Worm (Caenorhabditis elegans) whole organism, L4 larva: Measurements from ENCODE around the gene txdc-12.2.
A peak's percentile ranks its signal among the peaks of the same experiment; 100 is the strongest.

ENCODE experiments used
- D1046.2 ChIP-seq: fragments of 200-800 bp; sonication (Bioruptor generic); IDR thresholded peaks from 2 replicates; pipeline ENCODE4 v1.3.6; 2022; ENCODE audit warnings: missing genetic modification characterization, missing compliant biosample characterization
- F26F4.8 ChIP-seq: fragments of 200-800 bp; sonication (Bioruptor generic); conservative IDR thresholded peaks from 2 replicates; pipeline ENCODE4 v1.3.6; 2022; ENCODE audit warnings: missing genetic modification characterization, missing compliant biosample characterization
- F44E2.7 ChIP-seq: fragments of 200-800 bp; sonication (Bioruptor generic); IDR thresholded peaks from 2 replicates; pipeline ENCODE4 v2.1.2; 2022; ENCODE audit warnings: missing genetic modification characterization, missing compliant biosample characterization
- F49E8.2 ChIP-seq: sonication (generic microtip); optimal IDR thresholded peaks from 2 replicates; lab custom pipeline; 2016; ENCODE audit warnings: missing compliant biosample characterization, mild to moderate bottlenecking, missing genetic modification characterization, borderline replicate concordance
- T20F7.1 ChIP-seq: fragments of 200-800 bp; sonication (Bioruptor generic); optimal IDR thresholded peaks from 2 replicates; lab custom pipeline; 2018; ENCODE audit warnings: mild to moderate bottlenecking, missing genetic modification characterization, missing compliant biosample characterization
- T26A8.4 ChIP-seq: fragments of 200-800 bp; sonication (Bioruptor generic); IDR thresholded peaks from 2 replicates; pipeline ENCODE4 v1.3.6; 2022; ENCODE audit warnings: missing genetic modification characterization, missing compliant biosample characterization
- Y5F2A.4 ChIP-seq: fragments of 200-800 bp; sonication (Bioruptor generic); optimal IDR thresholded peaks from 2 replicates; lab custom pipeline; 2018; ENCODE audit warnings: mild to moderate bottlenecking, missing genetic modification characterization, missing compliant biosample characterization
- ZK337.2 ChIP-seq: fragments of 200-800 bp; sonication (Bioruptor generic); IDR thresholded peaks from 2 replicates; pipeline ENCODE4 v1.3.6; 2022; ENCODE audit warnings: missing genetic modification reagents, missing genetic modification characterization, missing compliant biosample characterization
- ama-1 ChIP-seq: fragments of 150-350 bp; optimal IDR thresholded peaks from 2 replicates; lab custom pipeline; 2014; ENCODE audit warnings: inconsistent platforms, mixed read lengths
- arid-1 ChIP-seq: fragments of 200-800 bp; sonication (Bioruptor generic); conservative IDR thresholded peaks from 2 replicates; pipeline ENCODE4 v1.3.6; 2022; ENCODE audit warnings: missing genetic modification reagents, missing genetic modification characterization, missing compliant biosample characterization
- ceh-20 ChIP-seq: fragments of 200-800 bp; sonication (Bioruptor generic); IDR thresholded peaks from 2 replicates; pipeline ENCODE4 v1.3.6; 2022; ENCODE audit warnings: missing genetic modification reagents, missing genetic modification characterization, missing compliant biosample characterization
- ctbp-1 ChIP-seq: fragments of 200-800 bp; sonication (Bioruptor generic); IDR thresholded peaks from 2 replicates; pipeline ENCODE4 v1.3.6; 2022; ENCODE audit warnings: missing genetic modification reagents, missing genetic modification characterization, missing compliant biosample characterization
- daf-16 ChIP-seq, 3 experiments: sonication (generic microtip); optimal IDR thresholded peaks; 2 replicates each; lab custom pipeline; 2016 to 2017; ENCODE audit warnings: missing genetic modification characterization in 3 of 3, missing genetic modification reagents in 3 of 3, mild to moderate bottlenecking in 2 of 3, missing compliant biosample characterization in 2 of 3, missing biosample characterization in 1 of 3, moderate library complexity in 1 of 3
- dmd-6 ChIP-seq: fragments of 200-800 bp; sonication (Bioruptor generic); IDR thresholded peaks from 2 replicates; pipeline ENCODE4 v1.3.6; 2022; ENCODE audit warnings: missing genetic modification reagents, missing genetic modification characterization, missing compliant biosample characterization
- dpl-1 ChIP-seq: fragments of 150-350 bp; optimal IDR thresholded peaks from 2 replicates; lab custom pipeline; 2014; ENCODE audit warnings: missing biosample characterization, missing genetic modification reagents, missing genetic modification characterization
- duxl-1 ChIP-seq: sonication (generic microtip); optimal IDR thresholded peaks from 2 replicates; lab custom pipeline; 2016; ENCODE audit warnings: mild to moderate bottlenecking, missing genetic modification characterization, moderate library complexity, missing compliant biosample characterization; ENCODE audit not compliant: poor library complexity
- dve-1 ChIP-seq: sonication (generic microtip); optimal IDR thresholded peaks from 2 replicates; lab custom pipeline; 2017; ENCODE audit warnings: antibody characterized with exemption, mild to moderate bottlenecking, missing genetic modification characterization, missing compliant biosample characterization; ENCODE audit not compliant: insufficient read depth
- gei-8 ChIP-seq: fragments of 200-800 bp; sonication (Bioruptor generic); optimal IDR thresholded peaks from 2 replicates; lab custom pipeline; 2018; ENCODE audit warnings: mild to moderate bottlenecking, missing genetic modification characterization, missing compliant biosample characterization
- hif-1 ChIP-seq, 2 experiments: sonication (generic microtip); optimal IDR thresholded peaks; 2 replicates each; lab custom pipeline; 2016 to 2017; ENCODE audit warnings: missing compliant biosample characterization in 2 of 2, missing genetic modification characterization in 2 of 2, missing genetic modification reagents in 2 of 2, missing genotype in 2 of 2, mild to moderate bottlenecking in 1 of 2
- hlh-30 ChIP-seq: sonication (generic microtip); optimal IDR thresholded peaks from 2 replicates; lab custom pipeline; 2017; ENCODE audit warnings: antibody characterized with exemption, mild to moderate bottlenecking, missing genetic modification characterization, missing compliant biosample characterization; ENCODE audit not compliant: insufficient read depth
- lin-29 ChIP-seq: fragments of 200-800 bp; sonication (Bioruptor generic); IDR thresholded peaks from 2 replicates; pipeline ENCODE4 v1.3.6; 2022; ENCODE audit warnings: missing genetic modification reagents, missing genetic modification characterization, missing compliant biosample characterization
- madf-9 ChIP-seq: fragments of 200-800 bp; sonication (Bioruptor generic); conservative IDR thresholded peaks from 2 replicates; pipeline ENCODE4 v1.3.6; 2022; ENCODE audit warnings: missing genetic modification reagents, missing genetic modification characterization, missing compliant biosample characterization
- mdl-1 ChIP-seq, 2 experiments: fragments of 150-350 bp in 1 of 2; sonication (generic microtip) in 1 of 2; optimal IDR thresholded peaks; 2 replicates each; lab custom pipeline; 2014 to 2017; ENCODE audit warnings: missing biosample characterization in 2 of 2, missing genetic modification characterization in 2 of 2
- mes-2 ChIP-seq: sonication (generic microtip); optimal IDR thresholded peaks from 2 replicates; lab custom pipeline; 2016; ENCODE audit warnings: missing genotype, mild to moderate bottlenecking, missing genetic modification characterization, missing compliant biosample characterization; ENCODE audit not compliant: poor library complexity, severe bottlenecking
- mxl-3 ChIP-seq: fragments of 200-800 bp; sonication (Bioruptor generic); optimal IDR thresholded peaks from 2 replicates; lab custom pipeline; 2018; ENCODE audit warnings: mild to moderate bottlenecking, missing genetic modification characterization, missing compliant biosample characterization
- nhr-10 ChIP-seq: fragments of 150-350 bp; optimal IDR thresholded peaks from 2 replicates; lab custom pipeline; 2014; ENCODE audit warnings: missing biosample characterization, missing genetic modification characterization
- nhr-111 ChIP-seq: fragments of 200-800 bp; sonication (Bioruptor generic); optimal IDR thresholded peaks from 2 replicates; lab custom pipeline; 2018; ENCODE audit warnings: mild to moderate bottlenecking, missing genetic modification characterization, missing compliant biosample characterization
- nhr-237 ChIP-seq: sonication (generic microtip); optimal IDR thresholded peaks from 2 replicates; lab custom pipeline; 2017; ENCODE audit warnings: missing biosample characterization, missing genetic modification characterization
- nhr-25 ChIP-seq: sonication (generic microtip); optimal IDR thresholded peaks from 2 replicates; lab custom pipeline; 2017; ENCODE audit warnings: missing genetic modification characterization, mild to moderate bottlenecking, missing compliant biosample characterization, antibody characterized with exemption, moderate library complexity, borderline replicate concordance; ENCODE audit not compliant: insufficient read depth
- nhr-28 ChIP-seq: fragments of 150-350 bp; optimal IDR thresholded peaks from 2 replicates; lab custom pipeline; 2014; ENCODE audit warnings: missing biosample characterization, missing genetic modification characterization
- nhr-41 ChIP-seq: fragments of 200-800 bp; sonication (Bioruptor generic); IDR thresholded peaks from 2 replicates; pipeline ENCODE4 v1.3.6; 2022; ENCODE audit warnings: missing genetic modification reagents, missing genetic modification characterization, missing compliant biosample characterization
- nhr-6 ChIP-seq: fragments of 150-350 bp; optimal IDR thresholded peaks from 2 replicates; lab custom pipeline; 2014; ENCODE audit warnings: missing biosample characterization, missing genetic modification characterization
- nhr-77 ChIP-seq: fragments of 150-350 bp; optimal IDR thresholded peaks from 2 replicates; lab custom pipeline; 2014; ENCODE audit warnings: missing biosample characterization, missing genetic modification characterization
- pha-4 ChIP-seq, 2 experiments: fragments of 150-350 bp in 1 of 2; fragments of 200-800 bp in 1 of 2; sonication (Bioruptor generic) in 1 of 2; IDR thresholded peaks in 1 of 2; optimal IDR thresholded peaks in 1 of 2; 2 replicates each; pipeline versions ENCODE4 v1.3.6 to Lab custom; 2014 to 2022; ENCODE audit warnings: missing genetic modification characterization in 2 of 2, missing genetic modification reagents in 2 of 2, missing biosample characterization in 1 of 2, missing compliant biosample characterization in 1 of 2
- rbr-2 ChIP-seq: sonication (generic microtip); optimal IDR thresholded peaks from 2 replicates; lab custom pipeline; 2016; ENCODE audit warnings: missing genotype, missing genetic modification characterization, missing compliant biosample characterization
- sdz-12 ChIP-seq: fragments of 200-800 bp; sonication (Bioruptor generic); optimal IDR thresholded peaks from 2 replicates; lab custom pipeline; 2018; ENCODE audit warnings: mild to moderate bottlenecking, missing genetic modification characterization, missing compliant biosample characterization
- snpc-4 ChIP-seq: fragments of 150-350 bp; optimal IDR thresholded peaks from 2 replicates; lab custom pipeline; 2014; ENCODE audit warnings: missing biosample characterization, missing genetic modification characterization
- spr-1 ChIP-seq: sonication (generic microtip); optimal IDR thresholded peaks from 2 replicates; lab custom pipeline; 2016; ENCODE audit warnings: mild to moderate bottlenecking, missing genetic modification characterization, missing compliant biosample characterization
- spr-3 ChIP-seq: fragments of 200-800 bp; sonication (Bioruptor generic); optimal IDR thresholded peaks from 2 replicates; lab custom pipeline; 2018; ENCODE audit warnings: mild to moderate bottlenecking, missing genetic modification characterization, missing compliant biosample characterization
- tag-97 ChIP-seq: fragments of 200-800 bp; sonication (Bioruptor generic); IDR thresholded peaks from 2 replicates; pipeline ENCODE4 v1.3.6; 2022; ENCODE audit warnings: missing genetic modification characterization, missing compliant biosample characterization
- unc-62 ChIP-seq, 3 experiments: fragments of 150-350 bp in 1 of 3; sonication (generic microtip); optimal IDR thresholded peaks in 2 of 3; peaks in 1 of 3; 1 replicate in 1 of 3; 2 replicates in 2 of 3; lab custom pipeline; 2014 to 2017; ENCODE audit warnings: missing biosample characterization in 3 of 3, missing genetic modification characterization in 3 of 3, missing genetic modification reagents in 3 of 3, missing genotype in 1 of 3
- zag-1 ChIP-seq: fragments of 150-350 bp; optimal IDR thresholded peaks from 2 replicates; lab custom pipeline; 2014; ENCODE audit warnings: missing biosample characterization, missing genetic modification characterization
- zfp-2 ChIP-seq: sonication (generic microtip); optimal IDR thresholded peaks from 2 replicates; lab custom pipeline; 2016; ENCODE audit warnings: mild to moderate bottlenecking, missing genetic modification characterization, missing compliant biosample characterization
- zfp-3 ChIP-seq: fragments of 200-800 bp; sonication (Bioruptor generic); conservative IDR thresholded peaks from 2 replicates; pipeline ENCODE4 v1.3.6; 2022; ENCODE audit warnings: missing genetic modification reagents, missing genetic modification characterization, missing compliant biosample characterization
- zip-11 ChIP-seq: fragments of 200-800 bp; sonication (Bioruptor generic); IDR thresholded peaks from 2 replicates; pipeline ENCODE4 v1.3.6; 2022; ENCODE audit warnings: missing genetic modification characterization, missing compliant biosample characterization
- ztf-7 ChIP-seq: fragments of 150-350 bp; optimal IDR thresholded peaks from 2 replicates; lab custom pipeline; 2014; ENCODE audit warnings: missing biosample characterization, missing genetic modification characterization

The txdc-12.2 gene

DNA sequence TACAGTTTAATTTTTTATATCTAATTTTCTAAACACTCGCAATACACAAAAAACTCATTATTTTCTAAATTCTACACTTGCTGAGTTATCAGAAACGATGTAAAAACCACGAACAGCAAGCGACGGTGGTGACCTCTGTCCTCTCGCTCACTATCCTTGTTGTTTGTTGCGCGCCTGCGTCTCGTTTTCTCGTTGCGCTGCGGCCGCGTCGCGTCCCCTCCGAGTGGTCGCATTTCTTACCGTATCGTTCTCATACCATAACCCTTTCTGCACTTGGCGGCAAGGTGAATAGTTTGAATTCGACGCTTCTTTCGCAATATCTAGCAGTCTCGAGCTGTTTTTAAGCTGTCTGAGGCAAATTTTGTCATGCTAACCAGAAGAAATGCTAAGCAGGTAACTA lies 15.2 kb downstream of the txdc-12.2 start, which contains the start of gene lsy-2 (continued):
- TF ChIP-seq daf-16 (GFP tag; optimal IDR thresholded peaks at IDR 0.05; lab: Kevin White, UChicago) (no peak), daf-16 (tag; optimal IDR thresholded peaks at IDR 0.05; lab: Kevin White, UChicago) (peak; percentile 70), unc-62 (GFP tag; optimal IDR thresholded peaks at IDR 0.05 in 1 of 2; lab: Kevin White, UChicago) (no peak), unc-62 (tag; optimal IDR thresholded peaks at IDR 0.05; lab: Kevin White, UChicago) (no peak), ama-1 (no peak), hif-1 (tag; optimal IDR thresholded peaks at IDR 0.05; lab: Kevin White, UChicago) (peak in 1 of 2 experiments; percentile 41), madf-9 (GFP tag; lab: Robert Waterston, UW) (no peak), mdl-1 (tag; optimal IDR thresholded peaks at IDR 0.05; lab: Kevin White, UChicago) (peak in 1 of 2 experiments; percentile 20), lin-29 (GFP tag; lab: Robert Waterston, UW) (no peak), rbr-2 (tag; lab: Kevin White, UChicago) (peak; percentile 19), nhr-25 (tag; lab: Kevin White, UChicago) (peak; percentile 86), spr-1 (no peak), dmd-6 (GFP tag; lab: Robert Waterston, UW) (peak; percentile 50), ZK337.2 (GFP tag; lab: Robert Waterston, UW) (no peak), nhr-111 (GFP tag; lab: Kevin White, UChicago) (no peak), spr-3 (GFP tag; lab: Kevin White, UChicago) (no peak), dve-1 (tag; lab: Kevin White, UChicago) (peak; percentile 31), nhr-6 (tag; lab: Kevin White, UChicago) (no peak), zfp-3 (GFP tag; lab: Robert Waterston, UW) (no peak), gei-8 (GFP tag; lab: Kevin White, UChicago) (no peak)

DNA sequence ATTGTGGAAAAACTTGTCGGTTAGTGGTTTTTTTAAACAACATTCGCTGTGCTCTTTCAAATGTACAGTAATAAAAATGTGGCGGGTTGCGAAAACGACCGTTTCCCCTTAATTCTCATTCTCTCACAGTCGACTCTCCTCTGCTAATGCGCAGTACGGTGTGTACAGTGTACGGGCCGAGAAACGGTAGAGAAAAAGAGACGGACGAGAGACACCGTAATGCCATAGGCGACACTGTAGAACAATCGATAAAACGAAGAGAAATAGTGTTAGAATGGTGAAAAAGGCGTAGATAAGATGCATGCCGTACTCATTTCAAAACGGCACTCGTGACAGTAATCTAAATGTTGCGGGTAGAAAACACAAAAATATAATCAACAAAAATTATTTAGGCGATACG lies 16.2 kb downstream of the txdc-12.2 start:
- TF ChIP-seq tag-97 (GFP tag; lab: Robert Waterston, UW): no peak
- no peak for TF ChIP-seq T20F7.1 (GFP tag; lab: Kevin White, UChicago)
- no peak for TF ChIP-seq snpc-4 (tag; lab: Kevin White, UChicago)
- TF ChIP-seq nhr-77 (tag; lab: Kevin White, UChicago): no peak
- TF ChIP-seq nhr-28 (tag; lab: Kevin White, UChicago): peak; percentile 51
- TF ChIP-seq ztf-7 (tag; lab: Kevin White, UChicago): no peak
- TF ChIP-seq zfp-2 (tag; lab: Kevin White, UChicago): no peak
- TF ChIP-seq D1046.2 (GFP tag; lab: Robert Waterston, UW): no peak
- no peak for TF ChIP-seq dpl-1 (GFP tag; lab: Kevin White, UChicago)
- TF ChIP-seq dve-1 (tag; lab: Kevin White, UChicago): peak; percentile 73
- no peak for TF ChIP-seq unc-62 (GFP tag; optimal IDR thresholded peaks at IDR 0.05 in 1 of 2; lab: Kevin White, UChicago)
- TF ChIP-seq unc-62 (tag; optimal IDR thresholded peaks at IDR 0.05; lab: Kevin White, UChicago): no peak
- no peak for TF ChIP-seq nhr-10 (tag; lab: Kevin White, UChicago)
- TF ChIP-seq nhr-41 (GFP tag; lab: Robert Waterston, UW): no peak
- TF ChIP-seq zfp-3 (GFP tag; lab: Robert Waterston, UW): no peak
- TF ChIP-seq F44E2.7 (GFP tag; lab: Robert Waterston, UW): no peak
- peak; percentile 39 for TF ChIP-seq mxl-3 (GFP tag; lab: Kevin White, UChicago)
- no peak for TF ChIP-seq gei-8 (GFP tag; lab: Kevin White, UChicago)
- TF ChIP-seq ctbp-1: no peak
- TF ChIP-seq mes-2 (tag; lab: Kevin White, UChicago): peak; percentile 39
- no peak for TF ChIP-seq ceh-20 (GFP tag; lab: Robert Waterston, UW)
- no peak for TF ChIP-seq arid-1 (GFP tag; lab: Robert Waterston, UW)
- TF ChIP-seq spr-1: no peak
- peak; percentile 29 for TF ChIP-seq duxl-1 (tag; lab: Kevin White, UChicago)
- TF ChIP-seq pha-4 (GFP tag; IDR thresholded peaks at IDR 0.05; lab: Robert Waterston, UW): no peak
- TF ChIP-seq pha-4 (tag; optimal IDR thresholded peaks at IDR 0.05; lab: Kevin White, UChicago): no peak
- no peak for TF ChIP-seq sdz-12 (GFP tag; lab: Kevin White, UChicago)
- TF ChIP-seq nhr-237 (tag; lab: Kevin White, UChicago): no peak
- no peak for TF ChIP-seq zip-11 (GFP tag; lab: Robert Waterston, UW)
- no peak for TF ChIP-seq Y5F2A.4 (GFP tag; lab: Kevin White, UChicago)
- TF ChIP-seq dmd-6 (GFP tag; lab: Robert Waterston, UW): peak; percentile 60
- TF ChIP-seq T26A8.4 (GFP tag; lab: Robert Waterston, UW): 0 out of 2 replicates have a peak, but pooled peaks have one; percentile 26
- TF ChIP-seq F49E8.2 (tag; lab: Kevin White, UChicago): no peak
- TF ChIP-seq zag-1 (tag; lab: Kevin White, UChicago): no peak
- TF ChIP-seq hlh-30: peak; percentile 81
- no peak for TF ChIP-seq F26F4.8 (GFP tag; lab: Robert Waterston, UW)
